ENCODE assay signal across 1 fruit fly cellular context in the genomic region with DNA sequence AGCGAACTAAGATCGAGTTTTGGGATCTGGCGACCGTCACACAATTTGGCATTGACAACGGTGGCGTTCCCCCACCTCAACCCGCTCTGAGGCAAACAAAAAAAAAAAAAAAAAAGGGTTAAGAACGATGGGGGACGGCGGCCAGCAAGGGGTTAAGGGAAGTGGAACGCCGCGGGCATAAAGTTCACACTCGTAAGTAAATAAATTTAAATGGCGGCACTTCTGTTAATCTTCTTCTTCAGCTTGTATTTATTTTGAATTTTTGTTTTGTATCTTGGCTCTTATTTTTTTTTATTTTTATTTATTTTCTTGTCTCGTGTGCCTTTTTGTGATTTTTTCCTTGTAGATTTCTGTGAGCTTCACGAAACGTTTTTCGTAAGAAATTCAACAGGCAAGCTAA.
TF ChIP-seq lines count a peak whose summit lies in the region.

No protein-coding gene starts in this region.

TF ChIP-seq in whole organism, prepupa, 60 proteins besides CTCF, POLR2A, EP300 and RAD21 (continued from another document):
- TF ChIP-seq net (GFP tag; optimal IDR thresholded peaks at IDR 0.05; lab: Kevin White, UChicago), result no peak
- no peak for TF ChIP-seq fd59A (GFP tag; optimal IDR thresholded peaks at IDR 0.05; lab: Kevin White, UChicago)
- TF ChIP-seq topi (GFP tag; optimal IDR thresholded peaks at IDR 0.05; lab: Kevin White, UChicago), result no peak
- TF ChIP-seq CG8119 (GFP tag; IDR thresholded peaks at IDR 0.05; lab: Robert Waterston, UW), result no peak
- TF ChIP-seq vri (GFP tag; optimal IDR thresholded peaks at IDR 0.05; lab: Kevin White, UChicago), result peak; percentile 12
- peak; percentile 33 for TF ChIP-seq CG9139 (GFP tag; optimal IDR thresholded peaks at IDR 0.05; lab: Kevin White, UChicago)
- no peak for TF ChIP-seq Lpt (GFP tag; optimal IDR thresholded peaks at IDR 0.05; lab: Kevin White, UChicago)
- no peak for TF ChIP-seq Sox15 (GFP tag; optimal IDR thresholded peaks at IDR 0.05; lab: Kevin White, UChicago)
- no peak for TF ChIP-seq Hr38 (GFP tag; optimal IDR thresholded peaks at IDR 0.05; lab: Kevin White, UChicago)
- peak; percentile 69 for TF ChIP-seq Eip78C (GFP tag; lab: Kevin White, UChicago)
- no peak for TF ChIP-seq Ets96B (tag; optimal IDR thresholded peaks at IDR 0.05; lab: Kevin White, UChicago)
- peak; percentile 51 to 77 for TF ChIP-seq ss (GFP tag; optimal IDR thresholded peaks at IDR 0.05; lab: Kevin White, UChicago)
- TF ChIP-seq CG10669 (GFP tag; optimal IDR thresholded peaks at IDR 0.05; lab: Kevin White, UChicago), result peak; percentile 23
- TF ChIP-seq Smox (GFP tag; optimal IDR thresholded peaks at IDR 0.05; lab: Kevin White, UChicago), result no peak
- TF ChIP-seq CG6792 (GFP tag; optimal IDR thresholded peaks at IDR 0.05; lab: Kevin White, UChicago), result no peak
- TF ChIP-seq CG32006 (GFP tag; optimal IDR thresholded peaks at IDR 0.05; lab: Kevin White, UChicago), result no peak
- TF ChIP-seq CG11902 (GFP tag; optimal IDR thresholded peaks at IDR 0.05; lab: Kevin White, UChicago), result no peak
- peak; percentile 26 for TF ChIP-seq CG34406 (GFP tag; optimal IDR thresholded peaks at IDR 0.05; lab: Kevin White, UChicago)
- TF ChIP-seq Gug (GFP tag; IDR thresholded peaks at IDR 0.05; lab: Robert Waterston, UW), result no peak
- TF ChIP-seq CG6163 (GFP tag; IDR thresholded peaks at IDR 0.05; lab: Robert Waterston, UW), result peak; percentile 50; the same call in 1 of the 3 replicates
- TF ChIP-seq Hr4 (GFP tag; optimal IDR thresholded peaks at IDR 0.05; lab: Kevin White, UChicago), result no peak
- TF ChIP-seq salr (GFP tag; optimal IDR thresholded peaks at IDR 0.05; lab: Kevin White, UChicago), result no peak
- no peak for TF ChIP-seq CG4318 (GFP tag; optimal IDR thresholded peaks at IDR 0.05; lab: Kevin White, UChicago)
- TF ChIP-seq dac (GFP tag; optimal IDR thresholded peaks at IDR 0.05; lab: Kevin White, UChicago), result no peak
- no peak for TF ChIP-seq CG1621 (tag; optimal IDR thresholded peaks at IDR 0.05; lab: Kevin White, UChicago)
- TF ChIP-seq CG6276 (GFP tag; optimal IDR thresholded peaks at IDR 0.05; lab: Kevin White, UChicago), result no peak
- no peak for TF ChIP-seq OdsH (GFP tag; optimal IDR thresholded peaks at IDR 0.05; lab: Kevin White, UChicago)
- no peak for TF ChIP-seq Ets21C (GFP tag; optimal IDR thresholded peaks at IDR 0.05; lab: Kevin White, UChicago)
- no peak for TF ChIP-seq fd85E (GFP tag; optimal IDR thresholded peaks at IDR 0.05; lab: Kevin White, UChicago)
- peak; percentile 23 for TF ChIP-seq svp (GFP tag; lab: Kevin White, UChicago)
- TF ChIP-seq dsx (GFP tag; optimal IDR thresholded peaks at IDR 0.05; lab: Kevin White, UChicago; ENCODE audit: poor library complexity, severe bottlenecking), result peak; percentile 7
